Worm (Caenorhabditis elegans) whole organism, mixed stage, embryonic: Measurements from ENCODE around the gene lgc-35.

Experiments used
- M03D4.4 ChIP-seq: sonication (generic microtip); optimal IDR thresholded peaks from 2 replicates; lab custom pipeline; 2017; ENCODE audit warnings: mild to moderate bottlenecking, missing genetic modification characterization, missing compliant biosample characterization
- bed-3 ChIP-seq: fragments of 200-800 bp; sonication (Bioruptor generic); optimal IDR thresholded peaks from 3 replicates; lab custom pipeline; 2018; ENCODE audit warnings: mild to moderate bottlenecking, missing genetic modification characterization, moderate library complexity, missing compliant biosample characterization
- blmp-1 ChIP-seq: fragments of 150-350 bp; optimal IDR thresholded peaks from 2 replicates; lab custom pipeline; 2014; ENCODE audit warnings: missing biosample characterization, missing genetic modification characterization
- ceh-43 ChIP-seq: fragments of 200-800 bp; sonication (Bioruptor generic); optimal IDR thresholded peaks from 2 replicates; lab custom pipeline; 2018; ENCODE audit warnings: mild to moderate bottlenecking, missing genetic modification characterization, moderate library complexity, missing compliant biosample characterization
- ceh-83 ChIP-seq: fragments of 200-800 bp; sonication (Bioruptor generic); optimal IDR thresholded peaks from 2 replicates; lab custom pipeline; 2018; ENCODE audit warnings: mild to moderate bottlenecking, missing genetic modification characterization, missing compliant biosample characterization
- ces-1 ChIP-seq: fragments of 150-350 bp; optimal IDR thresholded peaks from 2 replicates; lab custom pipeline; 2014; ENCODE audit warnings: missing biosample characterization, missing genetic modification reagents, missing genetic modification characterization
- cnd-1 ChIP-seq: fragments of 200-800 bp; sonication (Bioruptor generic); optimal IDR thresholded peaks from 2 replicates; lab custom pipeline; 2018; ENCODE audit warnings: mild to moderate bottlenecking, missing genetic modification characterization, missing compliant biosample characterization
- drap-1 ChIP-seq: fragments of 200-800 bp; sonication (Bioruptor generic); optimal IDR thresholded peaks from 3 replicates; lab custom pipeline; 2018; ENCODE audit warnings: mild to moderate bottlenecking, missing genetic modification characterization, missing compliant biosample characterization
- elt-1 ChIP-seq: sonication (generic microtip); optimal IDR thresholded peaks from 2 replicates; lab custom pipeline; 2017; ENCODE audit warnings: missing genetic modification characterization, mild to moderate bottlenecking, missing compliant biosample characterization, antibody characterized with exemption, moderate library complexity, borderline replicate concordance; ENCODE audit not compliant: insufficient read depth
- elt-3 ChIP-seq: fragments of 150-350 bp; optimal IDR thresholded peaks from 2 replicates; lab custom pipeline; 2014; ENCODE audit warnings: missing biosample characterization, missing genetic modification characterization
- flh-1 ChIP-seq: fragments of 200-800 bp; sonication (Bioruptor generic); optimal IDR thresholded peaks from 2 replicates; lab custom pipeline; 2018; ENCODE audit warnings: mild to moderate bottlenecking, missing genetic modification characterization, moderate library complexity, missing compliant biosample characterization
- ham-2 ChIP-seq: fragments of 200-800 bp; sonication (Bioruptor generic); optimal IDR thresholded peaks from 2 replicates; lab custom pipeline; 2018; ENCODE audit warnings: mild to moderate bottlenecking, missing genetic modification characterization, missing compliant biosample characterization
- hlh-1 ChIP-seq: fragments of 150-350 bp; optimal IDR thresholded peaks from 2 replicates; lab custom pipeline; 2014; ENCODE audit warnings: missing biosample characterization, missing genetic modification reagents, missing genetic modification characterization
- lin-32 ChIP-seq: fragments of 200-800 bp; sonication (Bioruptor generic); optimal IDR thresholded peaks from 2 replicates; lab custom pipeline; 2018; ENCODE audit warnings: mild to moderate bottlenecking, missing genetic modification characterization, missing compliant biosample characterization
- lsy-2 ChIP-seq: fragments of 150-350 bp; optimal IDR thresholded peaks from 2 replicates; lab custom pipeline; 2014; ENCODE audit warnings: missing biosample characterization, missing genetic modification characterization
- mep-1 ChIP-seq: fragments of 150-350 bp; optimal IDR thresholded peaks from 2 replicates; lab custom pipeline; 2017; ENCODE audit warnings: missing biosample characterization, missing genetic modification reagents, missing genetic modification characterization, inconsistent platforms
- mls-2 ChIP-seq: sonication (generic microtip); optimal IDR thresholded peaks from 2 replicates; lab custom pipeline; 2016; ENCODE audit warnings: mild to moderate bottlenecking, missing genetic modification characterization, moderate library complexity, missing compliant biosample characterization
- nhr-12 ChIP-seq: fragments of 150-350 bp; optimal IDR thresholded peaks from 2 replicates; lab custom pipeline; 2014; ENCODE audit warnings: missing biosample characterization, missing genetic modification characterization
- nhr-2 ChIP-seq: fragments of 150-350 bp; optimal IDR thresholded peaks from 2 replicates; lab custom pipeline; 2014; ENCODE audit warnings: missing biosample characterization, missing genetic modification characterization
- nhr-237 ChIP-seq: fragments of 150-350 bp; optimal IDR thresholded peaks from 2 replicates; lab custom pipeline; 2014; ENCODE audit warnings: missing biosample characterization, missing genetic modification characterization
- nhr-76 ChIP-seq: sonication (generic microtip); optimal IDR thresholded peaks from 2 replicates; lab custom pipeline; 2017; ENCODE audit warnings: missing biosample characterization, missing genetic modification characterization
- pha-4 ChIP-seq: fragments of 150-350 bp; optimal IDR thresholded peaks from 2 replicates; lab custom pipeline; 2018; ENCODE audit warnings: missing biosample characterization, missing genetic modification reagents, missing genetic modification characterization
- sem-2 ChIP-seq: fragments of 200-800 bp; sonication (Bioruptor generic); optimal IDR thresholded peaks from 2 replicates; lab custom pipeline; 2018; ENCODE audit warnings: mild to moderate bottlenecking, missing genetic modification characterization, missing compliant biosample characterization
- snpc-4 ChIP-seq: fragments of 150-350 bp; optimal IDR thresholded peaks from 2 replicates; lab custom pipeline; 2014; ENCODE audit warnings: missing biosample characterization, missing genetic modification characterization
- tbx-8 ChIP-seq: fragments of 200-800 bp; sonication (Bioruptor generic); optimal IDR thresholded peaks from 2 replicates; lab custom pipeline; 2018; ENCODE audit warnings: mild to moderate bottlenecking, missing genetic modification characterization, moderate library complexity, missing compliant biosample characterization
- unc-120 ChIP-seq: sonication (generic microtip); optimal IDR thresholded peaks from 2 replicates; lab custom pipeline; 2017; ENCODE audit warnings: missing genetic modification characterization, missing compliant biosample characterization; ENCODE audit not compliant: poor library complexity, severe bottlenecking
- unc-39 ChIP-seq: fragments of 150-350 bp; optimal IDR thresholded peaks from 2 replicates; lab custom pipeline; 2014; ENCODE audit warnings: missing biosample characterization, missing genetic modification characterization
- unc-62 ChIP-seq: fragments of 150-350 bp; optimal IDR thresholded peaks from 2 replicates; lab custom pipeline; 2014; ENCODE audit warnings: missing biosample characterization, missing genetic modification reagents, missing genetic modification characterization
- zip-8 ChIP-seq: fragments of 150-350 bp; optimal IDR thresholded peaks from 2 replicates; lab custom pipeline; 2014; ENCODE audit warnings: missing biosample characterization, missing genetic modification characterization
- ztf-11 ChIP-seq: fragments of 150-350 bp; optimal IDR thresholded peaks from 2 replicates; lab custom pipeline; 2014; ENCODE audit warnings: missing biosample characterization, missing genetic modification characterization

The lgc-35 gene

DNA sequence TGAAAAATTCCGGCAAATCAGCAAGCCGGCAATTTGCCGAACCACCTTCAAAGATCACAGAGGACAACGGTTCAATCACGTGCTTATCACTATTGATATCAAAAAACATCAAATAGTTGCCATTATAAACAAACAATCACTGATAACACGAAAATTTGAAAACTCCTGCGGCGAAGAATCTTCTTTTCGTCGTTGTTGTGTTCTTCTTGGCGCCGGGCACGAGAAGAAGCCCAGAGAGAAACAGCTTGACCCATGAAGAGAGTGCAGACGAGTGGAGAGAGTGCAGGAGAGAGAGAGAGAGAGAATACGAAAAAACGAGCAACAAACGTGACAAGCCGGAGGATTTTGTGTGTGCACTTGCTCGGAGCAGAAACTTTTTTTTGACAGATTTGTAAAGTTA, 38.7 kb upstream of the lgc-35 start:
- no peak for TF ChIP-seq tbx-8 (GFP tag; lab: Kevin White, UChicago)
- no peak for TF ChIP-seq ham-2 (GFP tag; lab: Kevin White, UChicago)
- no peak for TF ChIP-seq nhr-12 (tag; lab: Kevin White, UChicago)
- TF ChIP-seq sem-2 (GFP tag; lab: Kevin White, UChicago): no peak
- no peak for TF ChIP-seq elt-1 (tag; lab: Kevin White, UChicago)
- TF ChIP-seq snpc-4 (tag; lab: Kevin White, UChicago): no peak
- TF ChIP-seq unc-62 (GFP tag; lab: Kevin White, UChicago): no peak
- TF ChIP-seq nhr-237: no peak
- TF ChIP-seq unc-39: no peak
- no peak for TF ChIP-seq unc-120 (tag; lab: Kevin White, UChicago)
- TF ChIP-seq lin-32 (GFP tag; lab: Kevin White, UChicago): no peak
- TF ChIP-seq cnd-1 (tag; lab: Kevin White, UChicago): no peak
- TF ChIP-seq ztf-11 (tag; lab: Kevin White, UChicago): no peak
- no peak for TF ChIP-seq bed-3 (GFP tag; lab: Kevin White, UChicago)

DNA sequence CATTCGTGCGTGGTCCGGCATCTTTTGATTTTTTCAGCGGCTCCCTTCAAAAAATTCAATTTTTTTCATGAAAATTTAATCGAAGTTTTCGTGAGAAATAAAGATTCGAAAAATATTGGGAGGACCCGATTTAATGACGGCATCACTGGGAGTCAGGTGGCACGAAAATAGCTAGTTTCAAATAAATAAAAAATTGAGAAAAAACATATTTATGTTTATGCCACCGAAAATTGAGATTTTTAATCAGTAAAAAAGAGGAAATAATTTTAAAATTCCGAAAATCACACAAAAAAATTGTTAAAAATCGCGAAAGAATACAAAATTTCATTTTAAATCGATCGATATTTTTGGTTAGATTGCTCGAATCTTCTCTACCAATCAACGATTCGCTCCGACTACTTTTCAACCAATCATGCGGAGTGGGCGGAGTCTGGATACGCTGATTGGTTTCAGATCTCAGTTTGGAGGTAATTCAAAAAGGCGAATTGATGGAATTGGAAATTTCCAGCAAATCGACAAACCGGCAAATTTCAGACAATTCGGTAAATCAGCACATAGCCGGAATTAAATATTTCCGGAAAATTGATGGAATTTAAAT, 38.2 kb upstream of the lgc-35 start, which contains the start of gene gsy-1:
Gene gsy-1 (minus strand): TSS at position 51 of the 598 bp plus-strand sequence.
- TF ChIP-seq nhr-2 (tag; lab: Kevin White, UChicago) (no peak), unc-120 (tag; lab: Kevin White, UChicago) (no peak), bed-3 (GFP tag; lab: Kevin White, UChicago) (no peak), elt-1 (tag; lab: Kevin White, UChicago) (no peak)
- TF ChIP-seq, all 35 proteins: peak for 0

ce11 chrII:12866079-12866478, 26.1 kb upstream of the lgc-35 start:
- TF ChIP-seq nhr-2 (tag; lab: Kevin White, UChicago) (no peak), mls-2 (no peak), mep-1 (tag; lab: Kevin White, UChicago) (no peak), flh-1 (GFP tag; lab: Kevin White, UChicago) (no peak), lsy-2 (tag; lab: Kevin White, UChicago) (no peak), elt-1 (tag; lab: Kevin White, UChicago) (no peak), ham-2 (GFP tag; lab: Kevin White, UChicago) (no peak), ces-1 (GFP tag; lab: Kevin White, UChicago) (no peak), nhr-237 (no peak), zip-8 (tag; lab: Kevin White, UChicago) (no peak), nhr-12 (tag; lab: Kevin White, UChicago) (no peak), pha-4 (tag; lab: Kevin White, UChicago) (no peak), M03D4.4 (tag; lab: Kevin White, UChicago) (no peak), tbx-8 (GFP tag; lab: Kevin White, UChicago) (no peak), cnd-1 (tag; lab: Kevin White, UChicago) (no peak)

DNA sequence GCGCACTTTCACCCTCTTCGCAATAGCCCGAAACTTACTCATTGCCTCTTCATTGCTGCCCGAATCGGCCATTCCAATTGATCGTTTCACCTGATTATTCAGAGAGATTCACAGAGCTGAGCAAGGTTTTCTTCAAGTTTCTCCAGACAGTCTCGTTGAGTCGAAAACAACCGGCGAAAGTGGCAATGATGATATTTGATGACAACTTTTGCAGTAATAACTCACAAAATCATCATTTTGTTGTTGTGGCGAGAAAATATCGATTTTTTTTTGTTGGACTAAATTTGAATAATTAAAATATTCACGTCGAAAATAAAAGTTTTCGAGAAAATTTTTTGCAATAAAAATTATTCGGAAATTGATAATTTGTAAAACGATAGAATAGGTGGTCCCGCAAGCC, 25.6 kb upstream of the lgc-35 start, which contains the start of gene snf-5:
Gene snf-5 (minus strand): TSS at position 182 of the 400 bp plus-strand sequence.
- TF ChIP-seq drap-1 (GFP tag; lab: Kevin White, UChicago) (no peak), ztf-11 (tag; lab: Kevin White, UChicago) (no peak), flh-1 (GFP tag; lab: Kevin White, UChicago) (no peak), M03D4.4 (tag; lab: Kevin White, UChicago) (no peak), nhr-12 (tag; lab: Kevin White, UChicago) (no peak), lin-32 (GFP tag; lab: Kevin White, UChicago) (no peak), ham-2 (GFP tag; lab: Kevin White, UChicago) (no peak), zip-8 (tag; lab: Kevin White, UChicago) (no peak), blmp-1 (no peak), ceh-83 (GFP tag; lab: Kevin White, UChicago) (no peak), cnd-1 (tag; lab: Kevin White, UChicago) (no peak), nhr-76 (tag; lab: Kevin White, UChicago) (no peak), pha-4 (tag; lab: Kevin White, UChicago) (no peak), ceh-43 (GFP tag; lab: Kevin White, UChicago) (no peak), hlh-1 (tag; lab: Kevin White, UChicago) (no peak), nhr-237 (no peak), ces-1 (GFP tag; lab: Kevin White, UChicago) (no peak), elt-3 (tag; lab: Kevin White, UChicago) (no peak)
